Worm (Caenorhabditis elegans) whole organism, L4 larva: Measurements from ENCODE around the gene slc-17.5.

Experiments used
- aha-1 ChIP-seq: fragments of 150-350 bp; peaks from one replicate; lab custom pipeline; 2014; ENCODE audit warnings: missing biosample characterization, missing genetic modification characterization
- ama-1 ChIP-seq: fragments of 150-350 bp; optimal IDR thresholded peaks from 2 replicates; lab custom pipeline; 2014; ENCODE audit warnings: inconsistent platforms, mixed read lengths
- fos-1 ChIP-seq: fragments of 150-350 bp; optimal IDR thresholded peaks from 2 replicates; lab custom pipeline; 2014; ENCODE audit warnings: missing biosample characterization, missing genetic modification characterization
- lin-1 ChIP-seq: fragments of 200-800 bp; sonication (Bioruptor generic); IDR thresholded peaks from 2 replicates; pipeline ENCODE4 v1.3.6; 2022; ENCODE audit warnings: missing genetic modification reagents, missing genetic modification characterization, missing compliant biosample characterization
- lin-13 ChIP-seq: fragments of 150-350 bp; optimal IDR thresholded peaks from 2 replicates; lab custom pipeline; 2014; ENCODE audit warnings: missing biosample characterization, missing genetic modification reagents, missing genetic modification characterization
- lsy-2 ChIP-seq, 2 experiments: fragments of 150-350 bp in 1 of 2; sonication (generic microtip) in 1 of 2; optimal IDR thresholded peaks; 2 replicates each; lab custom pipeline; 2014 to 2017; ENCODE audit warnings: missing biosample characterization in 2 of 2, missing genetic modification characterization in 2 of 2
- nhr-10 ChIP-seq: fragments of 150-350 bp; optimal IDR thresholded peaks from 2 replicates; lab custom pipeline; 2014; ENCODE audit warnings: missing biosample characterization, missing genetic modification characterization
- nhr-237 ChIP-seq: sonication (generic microtip); optimal IDR thresholded peaks from 2 replicates; lab custom pipeline; 2017; ENCODE audit warnings: missing biosample characterization, missing genetic modification characterization
- php-3 ChIP-seq: fragments of 200-800 bp; sonication (Bioruptor generic); IDR thresholded peaks from 2 replicates; pipeline ENCODE4 v1.3.6; 2022; ENCODE audit warnings: missing genetic modification reagents, missing genetic modification characterization, missing compliant biosample characterization
- unc-39 ChIP-seq: sonication (generic microtip); optimal IDR thresholded peaks from 2 replicates; lab custom pipeline; 2017; ENCODE audit warnings: missing biosample characterization, missing genetic modification characterization
- zag-1 ChIP-seq: fragments of 150-350 bp; optimal IDR thresholded peaks from 2 replicates; lab custom pipeline; 2014; ENCODE audit warnings: missing biosample characterization, missing genetic modification characterization
- ztf-11 ChIP-seq: fragments of 150-350 bp; optimal IDR thresholded peaks from 2 replicates; lab custom pipeline; 2014; ENCODE audit warnings: missing biosample characterization, missing genetic modification characterization

- TF ChIP-seq nhr-237 (tag; lab: Kevin White, UChicago) (no peak), lin-1 (GFP tag; lab: Robert Waterston, UW) (no peak), unc-39 (tag; lab: Kevin White, UChicago) (no peak), zag-1 (tag; lab: Kevin White, UChicago) (no peak), ztf-11 (tag; lab: Kevin White, UChicago) (no peak), aha-1 (peak; percentile 67), nhr-10 (tag; lab: Kevin White, UChicago) (no peak), lsy-2 (tag; optimal IDR thresholded peaks at IDR 0.05; lab: Kevin White, UChicago) (no peak), fos-1 (tag; lab: Kevin White, UChicago) (no peak), ama-1 (lab: Kevin White, UChicago) (no peak), lin-13 (GFP tag; lab: Kevin White, UChicago) (no peak), php-3 (GFP tag; lab: Robert Waterston, UW) (no peak)
These were observed 17.8 kb upstream of the slc-17.5 start, which contains the start of gene sel-9 for ce11 chrV:8302522-8302921.
